Worm (Caenorhabditis elegans) whole organism, late embryonic: ENCODE data around the gene mdh-2.

Experiments used
- nhr-11 ChIP-seq: fragments of 150-350 bp; optimal IDR thresholded peaks from 2 replicates; lab custom pipeline; 2014; ENCODE audit warnings: missing biosample characterization, missing genetic modification characterization
- npax-4 ChIP-seq: sonication (generic microtip); optimal IDR thresholded peaks from 2 replicates; lab custom pipeline; 2016; ENCODE audit warnings: missing genetic modification characterization, missing compliant biosample characterization

DNA sequence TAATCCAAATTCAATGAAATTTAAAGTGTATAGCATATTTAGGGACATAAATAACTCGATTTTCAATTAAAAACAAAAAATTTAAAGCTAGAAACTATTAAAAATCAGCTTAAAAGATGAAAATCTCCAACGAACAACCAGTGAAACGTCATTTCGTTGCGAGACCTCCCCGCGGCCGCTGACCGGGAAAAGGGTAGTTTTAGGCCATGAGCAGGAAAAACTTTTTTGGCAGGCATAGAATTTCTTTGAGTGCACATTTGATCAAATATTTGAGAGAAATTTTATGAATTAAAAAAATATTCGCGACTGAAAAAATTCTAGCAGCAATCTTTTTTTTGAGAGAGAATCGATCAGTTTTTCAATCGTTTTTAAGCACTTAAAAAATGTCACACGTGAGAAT is 17.4 kb upstream of the mdh-2 start:
- no peak for TF ChIP-seq npax-4
- no peak for TF ChIP-seq nhr-11 (tag; lab: Kevin White, UChicago)
